Fruit fly (Drosophila melanogaster) whole organism, prepupa: Measurements from ENCODE around the gene CG5039.
A peak's percentile ranks its signal among the peaks of the same experiment; 100 is the strongest.

Experiments
- CG10631 ChIP-seq: fragments of 200-800 bp; sonication (Bioruptor generic); optimal IDR thresholded peaks from 2 replicates; lab custom pipeline; 2016; ENCODE audit warnings: missing biosample characterization, missing genetic modification characterization
- CG10669 ChIP-seq: fragments of 200-800 bp; sonication (Bioruptor generic); optimal IDR thresholded peaks from 3 replicates; lab custom pipeline; 2018; ENCODE audit warnings: missing biosample characterization, mild to moderate bottlenecking, missing genetic modification characterization, moderate library complexity
- CG11294 ChIP-seq: fragments of 200-800 bp; sonication (Bioruptor generic); IDR thresholded peaks from 2 replicates; pipeline ENCODE4 v1.3.6; 2022; ENCODE audit warnings: missing biosample characterization, missing genetic modification characterization
- CG1621 ChIP-seq: fragments of 200-800 bp; sonication (Bioruptor generic); optimal IDR thresholded peaks from 3 replicates; lab custom pipeline; 2018; ENCODE audit warnings: missing biosample characterization, mild to moderate bottlenecking, missing genetic modification characterization
- CG3032 ChIP-seq: fragments of 200-800 bp; optimal IDR thresholded peaks from 2 replicates; lab custom pipeline; 2019; ENCODE audit warnings: missing biosample characterization, mild to moderate bottlenecking, missing genetic modification characterization, moderate library complexity
- CG31627 ChIP-seq: fragments of 200-800 bp; sonication (Bioruptor generic); optimal IDR thresholded peaks from 3 replicates; lab custom pipeline; 2016; ENCODE audit warnings: missing biosample characterization, missing genetic modification characterization
- CG32006 ChIP-seq: fragments of 200-800 bp; sonication (Bioruptor generic); optimal IDR thresholded peaks from 3 replicates; lab custom pipeline; 2017; ENCODE audit warnings: missing biosample characterization, mild to moderate bottlenecking, missing genetic modification characterization
- CG6163 ChIP-seq: fragments of 200-800 bp; sonication (Bioruptor generic); IDR thresholded peaks from 3 replicates; pipeline ENCODE4 v1.3.6; 2022; ENCODE audit warnings: missing biosample characterization, missing genetic modification characterization
- CG6276 ChIP-seq: fragments of 200-800 bp; sonication (Bioruptor generic); optimal IDR thresholded peaks from 2 replicates; lab custom pipeline; 2017; ENCODE audit warnings: missing biosample characterization, mild to moderate bottlenecking, missing genetic modification characterization
- CG6792 ChIP-seq: fragments of 200-800 bp; sonication (Bioruptor generic); optimal IDR thresholded peaks from 3 replicates; lab custom pipeline; 2016; ENCODE audit warnings: missing biosample characterization, missing genetic modification characterization
- CG6808 ChIP-seq: fragments of 200-800 bp; sonication (Bioruptor generic); optimal IDR thresholded peaks from 3 replicates; lab custom pipeline; 2017; ENCODE audit warnings: missing biosample characterization, missing genetic modification characterization, mild to moderate bottlenecking, moderate library complexity, missing genetic modification reagents
- CG6854 ChIP-seq: fragments of 200-800 bp; sonication (Bioruptor generic); optimal IDR thresholded peaks from 2 replicates; lab custom pipeline; 2017; ENCODE audit warnings: missing biosample characterization, mild to moderate bottlenecking, missing genetic modification characterization
- CG8119 ChIP-seq: fragments of 200-800 bp; sonication (Bioruptor generic); IDR thresholded peaks from 3 replicates; pipeline ENCODE4 v1.3.6; 2022; ENCODE audit warnings: missing biosample characterization, missing genetic modification characterization
- CG8319 ChIP-seq: fragments of 200-800 bp; sonication (Bioruptor generic); optimal IDR thresholded peaks from 3 replicates; lab custom pipeline; 2016; ENCODE audit warnings: missing biosample characterization, missing genetic modification characterization
- CG8632 ChIP-seq: fragments of 200-800 bp; sonication (Bioruptor generic); optimal IDR thresholded peaks from 3 replicates; lab custom pipeline; 2016; ENCODE audit warnings: missing biosample characterization, missing genetic modification characterization
- CG9139 ChIP-seq: fragments of 200-800 bp; sonication (Bioruptor generic); optimal IDR thresholded peaks from 3 replicates; lab custom pipeline; 2017; ENCODE audit warnings: missing biosample characterization, mild to moderate bottlenecking, missing genetic modification characterization
- Eip78C ChIP-seq: fragments of 200-800 bp; sonication (Bioruptor generic); peaks from one replicate; lab custom pipeline; 2016; ENCODE audit warnings: missing biosample characterization, missing genetic modification characterization
- Eip93F ChIP-seq: fragments of 200-800 bp; sonication (Bioruptor generic); optimal IDR thresholded peaks from 2 replicates; lab custom pipeline; 2016; ENCODE audit warnings: missing biosample characterization, mild to moderate bottlenecking, missing genetic modification characterization
- Ets21C ChIP-seq: fragments of 200-800 bp; sonication (Bioruptor generic); optimal IDR thresholded peaks from 3 replicates; lab custom pipeline; 2016; ENCODE audit warnings: missing biosample characterization, missing genetic modification characterization
- Ets96B ChIP-seq: fragments of 200-800 bp; optimal IDR thresholded peaks from 2 replicates; lab custom pipeline; 2019; ENCODE audit warnings: missing biosample characterization, mild to moderate bottlenecking, missing genetic modification characterization, moderate library complexity
- Gug ChIP-seq: fragments of 200-800 bp; sonication (Bioruptor generic); IDR thresholded peaks from 2 replicates; pipeline ENCODE4 v1.3.6; 2022; ENCODE audit warnings: missing biosample characterization, missing genetic modification characterization
- Hr4 ChIP-seq: fragments of 200-800 bp; sonication (Bioruptor generic); optimal IDR thresholded peaks from 3 replicates; lab custom pipeline; 2016; ENCODE audit warnings: missing biosample characterization, missing genetic modification characterization
- Met ChIP-seq: fragments of 200-800 bp; sonication (Bioruptor generic); optimal IDR thresholded peaks from 3 replicates; lab custom pipeline; 2016; ENCODE audit warnings: missing biosample characterization, missing genetic modification characterization
- OdsH ChIP-seq: fragments of 200-800 bp; sonication (Bioruptor generic); optimal IDR thresholded peaks from 3 replicates; lab custom pipeline; 2016; ENCODE audit warnings: missing biosample characterization, missing genetic modification characterization
- Smox ChIP-seq: fragments of 200-800 bp; sonication (Bioruptor generic); optimal IDR thresholded peaks from 3 replicates; lab custom pipeline; 2016; ENCODE audit warnings: missing biosample characterization, missing genetic modification characterization
- Sox102F ChIP-seq: fragments of 200-800 bp; sonication (Bioruptor generic); optimal IDR thresholded peaks from 2 replicates; lab custom pipeline; 2016; ENCODE audit warnings: missing biosample characterization, mild to moderate bottlenecking, missing genetic modification characterization
- Sox14 ChIP-seq: fragments of 200-800 bp; sonication (Bioruptor generic); optimal IDR thresholded peaks from 3 replicates; lab custom pipeline; 2016; ENCODE audit warnings: missing biosample characterization, missing genetic modification characterization
- Sox15 ChIP-seq: fragments of 200-800 bp; sonication (Bioruptor generic); optimal IDR thresholded peaks from 3 replicates; lab custom pipeline; 2016; ENCODE audit warnings: missing biosample characterization, missing genetic modification characterization
- acj6 ChIP-seq: fragments of 200-800 bp; sonication (Bioruptor generic); optimal IDR thresholded peaks from 3 replicates; lab custom pipeline; 2016; ENCODE audit warnings: missing biosample characterization, missing genetic modification characterization
- cyc ChIP-seq: fragments of 200-800 bp; sonication (Bioruptor generic); optimal IDR thresholded peaks from 3 replicates; lab custom pipeline; 2016; ENCODE audit warnings: missing biosample characterization, missing genetic modification characterization
- dsx ChIP-seq: fragments of 200-800 bp; optimal IDR thresholded peaks from 3 replicates; lab custom pipeline; 2019; ENCODE audit warnings: missing biosample characterization, mild to moderate bottlenecking, missing genetic modification characterization, moderate library complexity; ENCODE audit not compliant: poor library complexity, severe bottlenecking
- eg ChIP-seq: fragments of 200-800 bp; sonication (Bioruptor generic); IDR thresholded peaks from 3 replicates; pipeline ENCODE4 v1.3.6; 2022; ENCODE audit warnings: missing biosample characterization, missing genetic modification characterization
- esn ChIP-seq: fragments of 200-800 bp; sonication (Bioruptor generic); optimal IDR thresholded peaks from 2 replicates; lab custom pipeline; 2016; ENCODE audit warnings: missing biosample characterization, mild to moderate bottlenecking, missing genetic modification characterization, moderate library complexity
- fd85E ChIP-seq: fragments of 200-800 bp; sonication (Bioruptor generic); optimal IDR thresholded peaks from 3 replicates; lab custom pipeline; 2016; ENCODE audit warnings: missing biosample characterization, missing genetic modification characterization
- fkh ChIP-seq: fragments of 200-800 bp; sonication (Bioruptor generic); optimal IDR thresholded peaks from 3 replicates; lab custom pipeline; 2017; ENCODE audit warnings: missing biosample characterization, mild to moderate bottlenecking, missing genetic modification characterization, moderate library complexity
- net ChIP-seq: fragments of 200-800 bp; sonication (Bioruptor generic); optimal IDR thresholded peaks from 3 replicates; lab custom pipeline; 2016; ENCODE audit warnings: missing biosample characterization, missing genetic modification characterization
- salr ChIP-seq, 2 experiments: fragments of 200-800 bp; sonication (Bioruptor generic); optimal IDR thresholded peaks; 3 replicates each; lab custom pipeline; 2016 to 2018; ENCODE audit warnings: missing biosample characterization in 2 of 2, missing genetic modification characterization in 2 of 2, mild to moderate bottlenecking in 1 of 2
- spab ChIP-seq: fragments of 200-800 bp; sonication (Bioruptor generic); optimal IDR thresholded peaks from 2 replicates; lab custom pipeline; 2017; ENCODE audit warnings: missing biosample characterization, mild to moderate bottlenecking, missing genetic modification characterization, missing genetic modification reagents
- ss ChIP-seq, 2 experiments: fragments of 200-800 bp; sonication (Bioruptor generic); optimal IDR thresholded peaks; 2 replicates in 1 of 2; 3 replicates in 1 of 2; lab custom pipeline; 2017 to 2018; ENCODE audit warnings: mild to moderate bottlenecking in 2 of 2, missing biosample characterization in 2 of 2, missing genetic modification characterization in 2 of 2, moderate library complexity in 1 of 2
- svp ChIP-seq: fragments of 200-800 bp; sonication (Bioruptor generic); peaks from one replicate; lab custom pipeline; 2016; ENCODE audit warnings: missing biosample characterization, missing genetic modification characterization
- topi ChIP-seq: fragments of 200-800 bp; sonication (Bioruptor generic); optimal IDR thresholded peaks from 3 replicates; lab custom pipeline; 2016; ENCODE audit warnings: missing biosample characterization, missing genetic modification characterization

The CG5039 gene

DNA sequence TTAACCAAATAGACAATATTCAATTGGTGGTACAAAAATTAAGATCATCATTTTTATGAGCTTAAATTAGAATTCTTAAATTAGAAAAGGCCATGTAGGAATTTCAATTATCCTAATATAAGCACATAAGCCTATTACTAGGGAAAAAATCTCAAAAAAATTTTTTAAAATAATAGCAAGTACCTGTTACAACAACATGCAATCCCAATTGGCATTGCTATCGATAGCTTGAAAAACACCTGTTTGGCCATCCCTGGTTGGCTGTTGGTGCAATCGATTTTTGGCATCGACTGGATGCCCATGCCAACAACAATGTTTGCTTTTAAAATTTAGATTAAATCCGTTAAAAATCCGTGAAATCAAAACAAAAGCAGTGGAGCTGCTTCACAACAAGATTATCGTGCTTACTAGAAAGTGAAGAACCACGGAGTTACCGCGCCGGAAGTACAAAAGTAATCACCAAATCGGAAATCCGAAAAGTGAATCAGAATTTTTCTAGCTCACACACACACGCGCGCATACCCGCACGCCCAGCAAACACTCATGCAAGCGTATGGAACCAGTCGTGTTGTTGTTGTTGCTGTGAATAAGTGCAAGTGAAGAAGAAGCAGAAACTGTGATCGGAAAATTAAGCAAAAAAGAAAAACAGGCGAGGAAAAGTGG, 16.8 kb upstream of the CG5039 start, which contains the start of gene RASSF8 (continued):
- TF ChIP-seq Gug (GFP tag; lab: Robert Waterston, UW) (no peak), salr (GFP tag; optimal IDR thresholded peaks at IDR 0.05; lab: Kevin White, UChicago) (no peak), topi (GFP tag; lab: Kevin White, UChicago) (no peak), Sox15 (GFP tag; lab: Kevin White, UChicago) (no peak), CG1621 (tag; lab: Kevin White, UChicago) (no peak), net (GFP tag; lab: Kevin White, UChicago) (no peak), fd85E (GFP tag; lab: Kevin White, UChicago) (no peak), CG6808 (GFP tag; lab: Kevin White, UChicago) (no peak), CG8119 (peak; percentile 25; the same call in 1 of the 3 replicates), CG10669 (GFP tag; lab: Kevin White, UChicago) (no peak), Eip93F (no peak), Eip78C (peak; percentile 71), CG6276 (GFP tag; lab: Kevin White, UChicago) (peak; percentile 53), CG6792 (GFP tag; lab: Kevin White, UChicago) (no peak), Ets21C (GFP tag; lab: Kevin White, UChicago) (peak; percentile 23), ss (GFP tag; optimal IDR thresholded peaks at IDR 0.05; lab: Kevin White, UChicago) (no peak), dsx (GFP tag; lab: Kevin White, UChicago) (peak; percentile 95), OdsH (GFP tag; lab: Kevin White, UChicago) (peak; percentile 15)

dm6 chr3R:25662358-25662757, 16.1 kb upstream of the CG5039 start:
- TF ChIP-seq Hr4 (GFP tag; lab: Kevin White, UChicago) (peak; percentile 12), Ets96B (tag; lab: Kevin White, UChicago) (no peak), CG6854 (GFP tag; lab: Kevin White, UChicago) (no peak), eg (GFP tag; lab: Robert Waterston, UW) (0 out of 3 replicates have a peak, but pooled peaks have one; percentile 11)

DNA sequence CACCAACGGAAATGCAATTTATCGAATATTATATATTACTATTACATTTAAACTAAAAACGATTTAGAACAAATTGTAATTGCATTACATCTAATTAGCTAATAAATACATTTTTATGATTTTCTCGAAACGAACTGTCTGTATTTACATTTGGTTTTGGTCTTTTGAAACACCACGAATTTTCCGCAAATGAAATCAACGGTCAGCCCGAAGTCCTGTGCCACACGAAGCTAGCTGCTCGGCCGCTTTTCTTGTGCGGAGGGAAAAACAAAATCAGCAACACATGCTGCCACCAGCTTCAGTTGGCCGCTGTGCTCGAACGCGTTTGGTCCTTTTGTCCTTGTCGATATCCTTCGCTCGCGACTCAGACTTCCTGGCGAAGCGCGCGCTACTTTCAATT, 13.0 kb upstream of the CG5039 start, which contains the start of gene Lgr3:
TSS of gene Lgr3 (plus strand) at position 301 of the 400 bp plus-strand sequence.
- TF ChIP-seq Ets96B (tag; lab: Kevin White, UChicago): no peak
- no peak for TF ChIP-seq Met
- TF ChIP-seq Eip93F: no peak
- no peak for TF ChIP-seq CG32006 (GFP tag; lab: Kevin White, UChicago)
- no peak for TF ChIP-seq CG6276 (GFP tag; lab: Kevin White, UChicago)
- no peak for TF ChIP-seq ss (GFP tag; optimal IDR thresholded peaks at IDR 0.05; lab: Kevin White, UChicago)
- TF ChIP-seq CG6163 (GFP tag; lab: Robert Waterston, UW): no peak
- no peak for TF ChIP-seq OdsH (GFP tag; lab: Kevin White, UChicago)
- no peak for TF ChIP-seq CG31627 (GFP tag; lab: Kevin White, UChicago)
- TF ChIP-seq CG9139 (GFP tag; lab: Kevin White, UChicago): no peak
- no peak for TF ChIP-seq svp (GFP tag; lab: Kevin White, UChicago)
- TF ChIP-seq CG11294 (GFP tag; lab: Robert Waterston, UW): no peak

dm6 chr3R:25680528-25680927, 2.0 kb downstream of the CG5039 start, which contains the start of the genes CG4743 and Idh3g:
TSS of gene CG4743 (minus strand) at chr3R:25680550.
TSS of gene Idh3g (plus strand) at chr3R:25680845.
- TF ChIP-seq CG32006 (GFP tag; lab: Kevin White, UChicago) (peak; percentile 95), eg (GFP tag; lab: Robert Waterston, UW) (peak; percentile 98), topi (GFP tag; lab: Kevin White, UChicago) (peak; percentile 91), Sox102F (GFP tag; lab: Kevin White, UChicago) (peak; percentile 93), CG8119 (peak; percentile 95), net (GFP tag; lab: Kevin White, UChicago) (peak; percentile 95), acj6 (GFP tag; lab: Kevin White, UChicago) (peak; percentile 97), Sox14 (GFP tag; lab: Kevin White, UChicago) (peak; percentile 94), fkh (peak; percentile 86), CG11294 (GFP tag; lab: Robert Waterston, UW) (peak; percentile 91), CG8319 (GFP tag; lab: Kevin White, UChicago) (peak; percentile 90), CG6792 (GFP tag; lab: Kevin White, UChicago) (peak; percentile 96), CG6163 (GFP tag; lab: Robert Waterston, UW) (peak; percentile 96), CG1621 (tag; lab: Kevin White, UChicago) (peak; percentile 92), Hr4 (GFP tag; lab: Kevin White, UChicago) (peak; percentile 94), Eip78C (peak; percentile 98), CG10631 (GFP tag; lab: Kevin White, UChicago) (peak; percentile 95), CG8632 (GFP tag; lab: Kevin White, UChicago) (peak; percentile 96), Smox (GFP tag; lab: Kevin White, UChicago) (peak; percentile 93), OdsH (GFP tag; lab: Kevin White, UChicago) (peak; percentile 97), Ets96B (tag; lab: Kevin White, UChicago) (peak; percentile 95), salr (GFP tag; optimal IDR thresholded peaks at IDR 0.05; lab: Kevin White, UChicago) (peak; percentile 87 to 90), spab (peak; percentile 89), CG3032 (tag; lab: Kevin White, UChicago) (peak; percentile 97), esn (GFP tag; lab: Kevin White, UChicago) (peak; percentile 96), cyc (peak; percentile 91), CG6854 (GFP tag; lab: Kevin White, UChicago) (peak; percentile 90)
